4 worm cellular contexts compared by ENCODE assay signal in genomic region chrV:10357467-10357953, ce11.
TF ChIP-seq lines count a peak whose summit lies in the region.

Gene ceeh-2 (minus strand): TSS chrV:10357903.

TF ChIP-seq in whole organism, L2 larva, 48 proteins besides CTCF, POLR2A, EP300 and RAD21:
- TF ChIP-seq lin-39 (tag; optimal IDR thresholded peaks at IDR 0.05; lab: Kevin White, UChicago) (no peak), nhr-11 (tag; optimal IDR thresholded peaks at IDR 0.05; lab: Kevin White, UChicago) (no peak), fos-1 (tag; optimal IDR thresholded peaks at IDR 0.05; lab: Kevin White, UChicago) (peak; percentile 6), unc-39 (tag; optimal IDR thresholded peaks at IDR 0.05; lab: Kevin White, UChicago) (no peak), sma-9 (GFP tag; optimal IDR thresholded peaks at IDR 0.05; lab: Kevin White, UChicago) (peak; percentile 17), sma-9 (tag; optimal IDR thresholded peaks at IDR 0.05; lab: Kevin White, UChicago) (no peak), dmd-4 (tag; optimal IDR thresholded peaks at IDR 0.05; lab: Kevin White, UChicago) (no peak)

TF ChIP-seq in whole organism, L3 larva, 47 proteins besides CTCF, POLR2A, EP300 and RAD21:
- TF ChIP-seq elt-2 (tag; optimal IDR thresholded peaks at IDR 0.05; lab: Kevin White, UChicago) = peak; percentile 53
- no peak for TF ChIP-seq nhr-23 (tag; optimal IDR thresholded peaks at IDR 0.05; lab: Kevin White, UChicago)
- peak; percentile 20 for TF ChIP-seq pqm-1 (tag; optimal IDR thresholded peaks at IDR 0.05; lab: Kevin White, UChicago)
TF ChIP-seq in whole organism, L3 larva: peak in this region for 2.

TF ChIP-seq in whole organism, L4 larva, 104 proteins besides CTCF, POLR2A, EP300 and RAD21:
- TF ChIP-seq nhr-102 (tag; optimal IDR thresholded peaks at IDR 0.05; lab: Kevin White, UChicago) (no peak), daf-16 (GFP tag; optimal IDR thresholded peaks at IDR 0.05; lab: Kevin White, UChicago) (no peak), daf-16 (tag; optimal IDR thresholded peaks at IDR 0.05; lab: Kevin White, UChicago) (peak; percentile 83), aha-1 (tag; lab: Kevin White, UChicago) (peak; percentile 33), nhr-77 (tag; optimal IDR thresholded peaks at IDR 0.05; lab: Kevin White, UChicago) (peak; percentile 28), nhr-28 (tag; optimal IDR thresholded peaks at IDR 0.05; lab: Kevin White, UChicago) (peak; percentile 59), dve-1 (tag; optimal IDR thresholded peaks at IDR 0.05; lab: Kevin White, UChicago; ENCODE audit: insufficient read depth) (peak; percentile 63), nhr-11 (tag; optimal IDR thresholded peaks at IDR 0.05; lab: Kevin White, UChicago) (no peak), dmd-6 (GFP tag; IDR thresholded peaks at IDR 0.05; lab: Robert Waterston, UW) (peak; percentile 36; the same call in 1 of the 2 replicates), hlh-11 (tag; optimal IDR thresholded peaks at IDR 0.05; lab: Kevin White, UChicago) (peak; percentile 8), mdl-1 (tag; optimal IDR thresholded peaks at IDR 0.05; lab: Kevin White, UChicago) (peak in 1 of 2 experiments; percentile 32), ceh-62 (tag; optimal IDR thresholded peaks at IDR 0.05; lab: Kevin White, UChicago) (no peak), lin-1 (GFP tag; IDR thresholded peaks at IDR 0.05; lab: Robert Waterston, UW) (no peak), sdz-12 (GFP tag; optimal IDR thresholded peaks at IDR 0.05; lab: Kevin White, UChicago) (no peak), ceh-44 (GFP tag; IDR thresholded peaks at IDR 0.05; lab: Robert Waterston, UW) (no peak), saeg-2 (GFP tag; IDR thresholded peaks at IDR 0.05; lab: Robert Waterston, UW) (no peak), fkh-10 (GFP tag; optimal IDR thresholded peaks at IDR 0.05; lab: Kevin White, UChicago) (no peak)

TF ChIP-seq in whole organism, young adult, 124 proteins besides CTCF, POLR2A, EP300 and RAD21:
- no peak for TF ChIP-seq Y53F4B.3 (GFP tag; IDR thresholded peaks at IDR 0.05; lab: Robert Waterston, UW)
- TF ChIP-seq nhr-80 (tag; optimal IDR thresholded peaks at IDR 0.05; lab: Kevin White, UChicago) = peak; percentile 14
- no peak for TF ChIP-seq nhr-179 (tag; optimal IDR thresholded peaks at IDR 0.05; lab: Kevin White, UChicago)
